Worm (Caenorhabditis elegans) whole organism, L3 larva: ENCODE results near the gene unc-51.

Experiments
- ZK546.5 ChIP-seq: sonication (generic microtip); optimal IDR thresholded peaks from 2 replicates; lab custom pipeline; 2017; ENCODE audit warnings: missing biosample characterization, missing genetic modification characterization
- ama-1 ChIP-seq: fragments of 150-350 bp; optimal IDR thresholded peaks from 2 replicates; lab custom pipeline; 2018
- ceh-82 ChIP-seq: fragments of 150-350 bp; optimal IDR thresholded peaks from 2 replicates; lab custom pipeline; 2014; ENCODE audit warnings: missing biosample characterization, missing genetic modification characterization
- fkh-10 ChIP-seq: sonication (generic microtip); optimal IDR thresholded peaks from 2 replicates; lab custom pipeline; 2017; ENCODE audit warnings: missing biosample characterization, missing genetic modification reagents, missing genetic modification characterization
- fos-1 ChIP-seq: fragments of 150-350 bp; optimal IDR thresholded peaks from 2 replicates; lab custom pipeline; 2014; ENCODE audit warnings: missing biosample characterization, missing genetic modification characterization
- jun-1 ChIP-seq: fragments of 150-350 bp; optimal IDR thresholded peaks from 2 replicates; lab custom pipeline; 2014; ENCODE audit warnings: missing biosample characterization, missing genetic modification reagents, missing genetic modification characterization
- mdl-1 ChIP-seq: fragments of 150-350 bp; optimal IDR thresholded peaks from 2 replicates; lab custom pipeline; 2014; ENCODE audit warnings: missing biosample characterization, missing genetic modification characterization
- nhr-23 ChIP-seq: fragments of 150-350 bp; optimal IDR thresholded peaks from 2 replicates; lab custom pipeline; 2014; ENCODE audit warnings: missing biosample characterization, missing genetic modification reagents, missing genetic modification characterization
- nhr-25 ChIP-seq: sonication (generic microtip); optimal IDR thresholded peaks from 2 replicates; lab custom pipeline; 2017; ENCODE audit warnings: missing biosample characterization, missing genetic modification characterization
- snpc-4 ChIP-seq: fragments of 150-350 bp; optimal IDR thresholded peaks from 2 replicates; lab custom pipeline; 2014; ENCODE audit warnings: missing biosample characterization, missing genetic modification characterization
- unc-39 ChIP-seq: sonication (generic microtip); optimal IDR thresholded peaks from 4 replicates; lab custom pipeline; 2017; ENCODE audit warnings: missing biosample characterization, missing genetic modification characterization
- unc-62 ChIP-seq: fragments of 150-350 bp; sonication (generic microtip); optimal IDR thresholded peaks from 4 replicates; lab custom pipeline; 2014; ENCODE audit warnings: missing biosample characterization, missing genetic modification reagents, missing genetic modification characterization
- zag-1 ChIP-seq: fragments of 150-350 bp; optimal IDR thresholded peaks from 2 replicates; lab custom pipeline; 2014; ENCODE audit warnings: missing biosample characterization, missing genetic modification characterization

- TF ChIP-seq ceh-82 (tag; lab: Kevin White, UChicago) (no peak), unc-39 (tag; lab: Kevin White, UChicago) (no peak), nhr-25 (tag; lab: Kevin White, UChicago) (no peak), jun-1 (no peak), fos-1 (tag; lab: Kevin White, UChicago) (no peak), zag-1 (tag; lab: Kevin White, UChicago) (no peak), ama-1 (lab: Kevin White, UChicago) (no peak), mdl-1 (tag; lab: Kevin White, UChicago) (no peak), fkh-10 (GFP tag; lab: Kevin White, UChicago) (no peak), snpc-4 (no peak), nhr-23 (tag; lab: Kevin White, UChicago) (no peak), unc-62 (GFP tag; lab: Kevin White, UChicago) (no peak), ZK546.5 (tag; lab: Kevin White, UChicago) (no peak)
Measured at ce11 chrV:19994665-19995064, 9.6 kb downstream of the unc-51 start.
